Worm (Caenorhabditis elegans) whole organism, L2 larva: ENCODE data around the gene K09C4.2.

Source experiments
- ama-1 ChIP-seq: fragments of 150-350 bp; optimal IDR thresholded peaks from 2 replicates; lab custom pipeline; 2018; ENCODE audit warnings: inconsistent platforms
- mdl-1 ChIP-seq, 2 experiments: fragments of 150-350 bp in 1 of 2; sonication (generic microtip) in 1 of 2; optimal IDR thresholded peaks; 2 replicates each; lab custom pipeline; 2017; ENCODE audit warnings: missing biosample characterization in 2 of 2, missing genetic modification characterization in 2 of 2
- unc-62 ChIP-seq: fragments of 150-350 bp; optimal IDR thresholded peaks from 2 replicates; lab custom pipeline; 2014; ENCODE audit warnings: missing biosample characterization, missing genetic modification reagents, missing genetic modification characterization

ce11 chrX:3285448-3285847 is 10.8 kb upstream of the K09C4.2 start:
- TF ChIP-seq ama-1 (lab: Kevin White, UChicago) (no peak), unc-62 (GFP tag; lab: Kevin White, UChicago) (no peak), mdl-1 (tag; optimal IDR thresholded peaks at IDR 0.05; lab: Kevin White, UChicago) (no peak)
